Worm (Caenorhabditis elegans): ENCODE measurements around the gene ZK816.1.

Gene ZK816.1

ce11 chrX:3350306-3350705, 1.2 kb upstream of the ZK816.1 start, which contains the start of gene nspg-4:
TSS of gene nspg-4 (minus strand) at chrX:3350406.
- TF ChIP-seq tag-97 (GFP tag; IDR thresholded peaks at IDR 0.05) (no peak), T26A8.4 (GFP tag; IDR thresholded peaks at IDR 0.05) (no peak), zfp-3 (GFP tag; conservative IDR thresholded peaks at IDR 0.05) (no peak)

- TF ChIP-seq nhr-77 (tag; optimal IDR thresholded peaks at IDR 0.05), result peak; percentile 77
- peak; percentile 6 for TF ChIP-seq pqm-1 (tag; optimal IDR thresholded peaks at IDR 0.05)
- no peak for TF ChIP-seq nhr-102 (tag; optimal IDR thresholded peaks at IDR 0.05)
- TF ChIP-seq attf-4 (tag; optimal IDR thresholded peaks at IDR 0.05), result no peak
- TF ChIP-seq zip-2 (tag; optimal IDR thresholded peaks at IDR 0.05), result peak; percentile 16
- peak; percentile 74 for TF ChIP-seq dve-1 (tag; optimal IDR thresholded peaks at IDR 0.05; ENCODE audit: insufficient read depth)
- peak; percentile 82 for TF ChIP-seq nhr-28 (tag; optimal IDR thresholded peaks at IDR 0.05)
- TF ChIP-seq daf-16 (GFP tag; optimal IDR thresholded peaks at IDR 0.05), result no peak
- peak; percentile 89 for TF ChIP-seq daf-16 (tag; optimal IDR thresholded peaks at IDR 0.05)
- TF ChIP-seq dmd-6 (GFP tag; IDR thresholded peaks at IDR 0.05), result peak; percentile 92
- TF ChIP-seq nhr-48 (tag; optimal IDR thresholded peaks at IDR 0.05), result peak; percentile 54
These were observed 10.9 kb downstream of the ZK816.1 start, which contains the start of gene dhs-26 for ce11 chrX:3362378-3362777. TSS of gene dhs-26 (minus strand) at chrX:3362493.

ce11 chrX:3366782-3367181, 15.3 kb downstream of the ZK816.1 start:
- TF ChIP-seq dmd-6 (GFP tag; IDR thresholded peaks at IDR 0.05) (no peak), unc-62 (GFP tag; optimal IDR thresholded peaks at IDR 0.05 in 1 of 2) (peak in 1 of 2 experiments; percentile 88), unc-62 (tag; optimal IDR thresholded peaks at IDR 0.05) (no peak)

ce11 chrX:3368659-3369058, 17.1 kb downstream of the ZK816.1 start, which contains the start of gene ZK563.2:
TSS of gene ZK563.2 (plus strand) at chrX:3368959.
- TF ChIP-seq madf-9 (GFP tag; conservative IDR thresholded peaks at IDR 0.05) (no peak), snpc-4 (tag; optimal IDR thresholded peaks at IDR 0.05) (no peak), T26A8.4 (GFP tag; IDR thresholded peaks at IDR 0.05) (no peak), F49E8.2 (tag; optimal IDR thresholded peaks at IDR 0.05; ENCODE audit: borderline replicate concordance) (no peak), fos-1 (tag; optimal IDR thresholded peaks at IDR 0.05) (no peak), nhr-10 (tag; optimal IDR thresholded peaks at IDR 0.05) (no peak), egl-27 (tag; optimal IDR thresholded peaks at IDR 0.05) (no peak), nhr-25 (tag; optimal IDR thresholded peaks at IDR 0.05; ENCODE audit: borderline replicate concordance, insufficient read depth) (no peak), duxl-1 (tag; optimal IDR thresholded peaks at IDR 0.05; ENCODE audit: poor library complexity) (no peak), fkh-10 (GFP tag; optimal IDR thresholded peaks at IDR 0.05) (no peak), lin-13 (GFP tag; optimal IDR thresholded peaks at IDR 0.05) (no peak), dmd-9 (GFP tag; IDR thresholded peaks at IDR 0.05) (no peak), nhr-48 (tag; optimal IDR thresholded peaks at IDR 0.05) (no peak), ZK337.2 (GFP tag; IDR thresholded peaks at IDR 0.05) (no peak), ceh-32 (tag; optimal IDR thresholded peaks at IDR 0.05; ENCODE audit: poor library complexity) (no peak), madf-5 (GFP tag; IDR thresholded peaks at IDR 0.05) (no peak)

ce11 chrX:3369442-3369841, 17.9 kb downstream of the ZK816.1 start:
- TF ChIP-seq unc-62 (GFP tag; optimal IDR thresholded peaks at IDR 0.05 in 1 of 2), result peak in 1 of 2 experiments; percentile 95
- TF ChIP-seq unc-62 (tag; optimal IDR thresholded peaks at IDR 0.05), result no peak
- no peak for TF ChIP-seq ama-1 (optimal IDR thresholded peaks at IDR 0.05)

ce11 chrX:3371264-3371663, 19.8 kb downstream of the ZK816.1 start:
- TF ChIP-seq arid-1 (GFP tag; conservative IDR thresholded peaks at IDR 0.05) (peak; percentile 94), attf-4 (tag; optimal IDR thresholded peaks at IDR 0.05) (no peak), madf-5 (GFP tag; IDR thresholded peaks at IDR 0.05) (peak; percentile 80 to 82; a peak in 2 of 4 replicates), F44E2.7 (GFP tag; IDR thresholded peaks at IDR 0.05) (peak; percentile 96), dve-1 (tag; optimal IDR thresholded peaks at IDR 0.05; ENCODE audit: insufficient read depth) (peak; percentile 56), ZK546.5 (tag; optimal IDR thresholded peaks at IDR 0.05) (no peak), daf-19 (GFP tag; conservative IDR thresholded peaks at IDR 0.05) (peak; percentile 93), dmd-6 (GFP tag; IDR thresholded peaks at IDR 0.05) (peak; percentile 76), tag-97 (GFP tag; IDR thresholded peaks at IDR 0.05) (no peak), ztf-11 (tag; optimal IDR thresholded peaks at IDR 0.05) (no peak), zfp-2 (tag; optimal IDR thresholded peaks at IDR 0.05) (no peak), dpl-1 (GFP tag; optimal IDR thresholded peaks at IDR 0.05) (no peak), nhr-48 (tag; optimal IDR thresholded peaks at IDR 0.05) (peak; percentile 61), D1046.2 (GFP tag; IDR thresholded peaks at IDR 0.05) (peak; percentile 76), gei-8 (GFP tag; optimal IDR thresholded peaks at IDR 0.05) (peak; percentile 81), nhr-76 (tag; optimal IDR thresholded peaks at IDR 0.05) (no peak), sdz-12 (GFP tag; optimal IDR thresholded peaks at IDR 0.05) (peak; percentile 84), F10B5.3 (tag; optimal IDR thresholded peaks at IDR 0.05) (no peak)
